Worm (Caenorhabditis elegans) whole organism, L2 larva: ENCODE results near the gene snt-3.

Source experiments
- alr-1 ChIP-seq: fragments of 150-350 bp; optimal IDR thresholded peaks from 2 replicates; lab custom pipeline; 2014; ENCODE audit warnings: missing biosample characterization, missing genetic modification characterization
- aly-2 ChIP-seq: fragments of 150-350 bp; optimal IDR thresholded peaks from 2 replicates; lab custom pipeline; 2014; ENCODE audit warnings: missing biosample characterization, missing genetic modification characterization
- blmp-1 ChIP-seq: sonication (generic microtip); optimal IDR thresholded peaks from 2 replicates; lab custom pipeline; 2017; ENCODE audit warnings: missing genetic modification characterization, mild to moderate bottlenecking, missing compliant biosample characterization, antibody characterized with exemption, moderate library complexity; ENCODE audit not compliant: insufficient read depth
- dmd-4 ChIP-seq: sonication (generic microtip); optimal IDR thresholded peaks from 2 replicates; lab custom pipeline; 2017; ENCODE audit warnings: missing biosample characterization, missing genetic modification characterization
- egl-27 ChIP-seq: sonication (generic microtip); optimal IDR thresholded peaks from 3 replicates; lab custom pipeline; 2017; ENCODE audit warnings: missing biosample characterization, missing genetic modification reagents, missing genetic modification characterization
- nhr-12 ChIP-seq: fragments of 150-350 bp; optimal IDR thresholded peaks from 2 replicates; lab custom pipeline; 2014; ENCODE audit warnings: missing biosample characterization, missing genetic modification characterization
- nhr-129 ChIP-seq: fragments of 150-350 bp; optimal IDR thresholded peaks from 2 replicates; lab custom pipeline; 2014; ENCODE audit warnings: missing biosample characterization, missing genetic modification characterization
- nhr-23 ChIP-seq: fragments of 150-350 bp; optimal IDR thresholded peaks from 2 replicates; lab custom pipeline; 2014; ENCODE audit warnings: missing biosample characterization, missing genetic modification reagents, missing genetic modification characterization
- nhr-77 ChIP-seq: fragments of 150-350 bp; optimal IDR thresholded peaks from 2 replicates; lab custom pipeline; 2014; ENCODE audit warnings: missing biosample characterization, missing genetic modification characterization

DNA sequence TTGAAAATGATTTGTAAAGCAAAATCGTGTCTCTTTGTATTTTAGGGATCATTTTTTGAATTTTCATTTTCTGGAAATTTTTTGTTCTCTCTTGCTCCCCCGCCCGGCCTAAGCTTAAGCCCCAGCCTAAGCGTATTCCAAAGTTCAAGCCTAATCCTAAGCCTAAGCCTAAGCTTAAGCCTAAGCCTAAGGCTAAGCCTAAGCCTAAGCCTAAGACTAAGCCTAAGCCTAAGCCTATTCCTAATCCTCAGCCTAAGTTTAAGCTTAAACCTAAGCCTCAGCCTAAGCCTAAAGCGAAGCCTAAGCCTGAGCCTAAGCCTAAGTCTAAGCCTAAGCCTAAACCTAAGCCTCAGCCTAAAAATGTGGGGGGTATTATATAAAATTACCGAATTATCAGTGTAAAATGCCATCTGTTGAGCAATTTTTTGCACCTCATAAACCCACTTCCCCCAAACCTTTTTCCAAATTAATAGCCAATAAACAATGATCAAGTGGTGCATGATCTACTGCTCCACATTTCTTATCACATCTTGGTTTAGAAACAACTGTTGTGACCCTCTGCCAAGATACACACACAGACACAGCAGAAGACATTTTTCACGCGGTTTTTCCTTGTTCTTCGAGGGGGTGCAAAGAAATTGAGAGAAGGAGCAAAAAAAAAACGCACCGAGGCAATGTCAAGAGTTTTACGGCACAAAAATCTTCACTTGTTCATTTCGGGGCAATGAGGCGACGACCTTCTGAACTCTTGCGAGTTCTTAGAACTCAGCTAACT, 29.4 kb downstream of the snt-3 start:
- no peak for TF ChIP-seq egl-27 (tag; lab: Kevin White, UChicago)
- TF ChIP-seq nhr-77 (tag; lab: Kevin White, UChicago), result no peak
- no peak for TF ChIP-seq nhr-129
- TF ChIP-seq aly-2 (tag; lab: Kevin White, UChicago), result no peak
- TF ChIP-seq dmd-4, result no peak
- TF ChIP-seq blmp-1 (tag; lab: Kevin White, UChicago), result no peak
- TF ChIP-seq alr-1 (tag; lab: Kevin White, UChicago), result no peak
- no peak for TF ChIP-seq nhr-12 (tag; lab: Kevin White, UChicago)
- TF ChIP-seq nhr-23, result no peak
